Fruit fly (Drosophila melanogaster): ENCODE measurements around the gene Phf5a.

DNA sequence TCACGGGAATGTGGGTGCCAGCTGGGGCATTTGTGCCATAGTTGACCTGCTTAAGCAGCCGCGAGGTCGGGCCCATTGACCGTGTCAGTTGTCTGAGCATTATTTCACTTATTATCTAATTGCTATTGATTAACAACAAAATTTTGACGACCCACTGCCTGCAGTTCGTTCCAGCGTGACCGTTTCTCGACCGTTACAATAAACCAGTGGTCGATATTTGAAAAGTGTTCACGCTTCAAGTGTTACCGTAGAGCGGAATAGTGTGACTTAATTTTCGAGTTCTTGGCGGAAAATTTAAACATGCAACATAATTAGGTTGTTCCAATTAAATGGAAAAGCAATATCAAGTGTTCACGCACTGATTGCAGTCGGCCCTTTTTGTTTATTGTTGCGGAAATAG, 23.1 kb downstream of the Phf5a start, which contains the start of gene HemK1:
- no peak for TF ChIP-seq CG8478 (optimal IDR thresholded peaks at IDR 0.05)
- TF ChIP-seq CTCF (optimal IDR thresholded peaks at IDR 0.05): peak in 1 of 2 experiments; percentile 24
